Worm (Caenorhabditis elegans): ENCODE measurements around the gene ttr-57.
"Not testable (repeated sequence)": the region's sequence is repeated elsewhere in the genome, so short reads cannot be mapped to it uniquely, and the experiment has no call there.

ttr-57 gene

DNA sequence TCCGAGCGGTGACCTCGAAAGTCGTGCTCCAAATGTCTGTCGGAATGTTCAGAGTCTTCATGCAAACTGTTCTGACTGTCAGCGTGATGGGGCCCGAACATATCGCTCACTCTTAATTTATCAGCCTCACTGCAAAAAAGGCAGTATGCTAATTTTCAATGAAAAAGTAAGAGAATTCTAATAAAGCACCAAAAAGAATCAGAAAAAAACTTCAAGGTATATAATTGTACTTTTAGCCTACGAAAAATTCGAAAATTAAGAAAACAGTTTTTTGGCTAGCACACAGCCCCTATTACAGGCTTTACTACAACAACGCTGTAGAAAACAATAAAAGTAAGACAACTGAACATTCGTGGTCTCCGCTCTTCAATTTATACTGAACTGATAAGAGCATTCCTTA is 43.1 kb upstream of the ttr-57 start, which contains the start of gene F26F2.1:
Gene F26F2.1, minus strand, starts transcription at position 101 of the 400 bp plus-strand sequence.
- TF ChIP-seq ceh-31 (tag; optimal IDR thresholded peaks at IDR 0.05), result no peak
- no peak for TF ChIP-seq madf-2 (tag; optimal IDR thresholded peaks at IDR 0.05)
- no peak for TF ChIP-seq ets-4 (tag; optimal IDR thresholded peaks at IDR 0.05)
- TF ChIP-seq ceh-14 (tag; optimal IDR thresholded peaks at IDR 0.05), result no peak
- no peak for TF ChIP-seq lim-6 (tag; optimal IDR thresholded peaks at IDR 0.05)
- TF ChIP-seq pros-1 (tag; optimal IDR thresholded peaks at IDR 0.05), result no peak
- no peak for TF ChIP-seq odd-2 (tag; optimal IDR thresholded peaks at IDR 0.05)
- no peak for TF ChIP-seq ceh-9 (tag; optimal IDR thresholded peaks at IDR 0.05)

DNA sequence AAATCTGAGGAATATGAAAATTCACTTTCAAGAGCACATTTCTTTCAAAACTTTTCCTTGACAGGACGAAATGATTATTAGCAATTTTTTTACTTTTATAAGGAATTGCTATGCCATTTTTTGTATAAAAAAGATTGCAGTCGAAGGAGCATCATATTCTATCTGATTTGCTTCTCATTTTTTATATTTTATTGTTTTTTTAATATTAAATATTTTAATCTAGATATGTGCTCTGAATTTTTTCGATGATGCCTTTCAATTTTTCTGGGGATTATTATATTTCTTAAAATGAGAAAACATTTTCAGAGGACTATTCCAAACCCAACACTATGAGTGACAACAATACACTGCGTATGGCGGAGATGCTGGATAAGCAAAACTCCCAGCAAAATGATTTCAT is 40.9 kb upstream of the ttr-57 start, which contains the start of gene F26F2.13:
Gene F26F2.13, plus strand, starts transcription at position 301 of the 400 bp plus-strand sequence.
- not testable (repeated sequence) for TF ChIP-seq pax-1, elt-4, nfya-1 (tag; optimal IDR thresholded peaks at IDR 0.05)

DNA sequence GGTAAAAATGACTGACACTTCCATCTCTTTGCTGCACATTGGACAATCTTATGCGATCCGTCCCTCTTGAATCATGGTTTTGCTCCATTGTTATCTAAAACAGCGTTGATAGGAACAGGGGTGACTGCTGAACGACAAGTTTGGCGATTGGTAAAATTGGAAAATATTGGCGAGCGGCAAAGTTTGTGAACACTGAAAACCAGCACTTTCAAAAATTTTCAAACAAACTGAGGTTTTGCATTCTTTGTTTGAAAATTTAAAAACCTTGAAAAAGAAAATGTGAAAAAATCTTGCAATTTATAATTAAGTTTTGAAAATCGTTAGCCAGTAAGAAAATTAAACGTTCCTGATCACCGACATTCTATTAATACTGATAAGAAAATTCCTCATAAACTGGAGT is 38.5 kb upstream of the ttr-57 start, which contains the start of gene F26F2.3:
Gene F26F2.3, minus strand, starts transcription at position 101 of the 400 bp plus-strand sequence.
- TF ChIP-seq ama-1 (optimal IDR thresholded peaks at IDR 0.05), result no peak
- no peak for TF ChIP-seq ceh-48 (tag; optimal IDR thresholded peaks at IDR 0.05)
- no peak for TF ChIP-seq F13H6.1 (tag; optimal IDR thresholded peaks at IDR 0.05)
- no peak for TF ChIP-seq pha-2 (tag; optimal IDR thresholded peaks at IDR 0.05)
- no peak for TF ChIP-seq ztf-16 (tag; optimal IDR thresholded peaks at IDR 0.05)
- no peak for TF ChIP-seq ceh-6 (GFP tag; optimal IDR thresholded peaks at IDR 0.05)
- no peak for TF ChIP-seq sox-4 (tag; optimal IDR thresholded peaks at IDR 0.05)
- no peak for TF ChIP-seq pax-1 (tag; optimal IDR thresholded peaks at IDR 0.05)
- no peak for TF ChIP-seq dmd-4 (tag; optimal IDR thresholded peaks at IDR 0.05; ENCODE audit: borderline replicate concordance)
- TF ChIP-seq K09A11.1 (tag; optimal IDR thresholded peaks at IDR 0.05; ENCODE audit: insufficient read depth), result no peak
- TF ChIP-seq tbx-7 (tag; optimal IDR thresholded peaks at IDR 0.05), result no peak
- no peak for TF ChIP-seq fkh-6 (tag; optimal IDR thresholded peaks at IDR 0.05)
- no peak for TF ChIP-seq elt-2 (tag; optimal IDR thresholded peaks at IDR 0.05)

DNA sequence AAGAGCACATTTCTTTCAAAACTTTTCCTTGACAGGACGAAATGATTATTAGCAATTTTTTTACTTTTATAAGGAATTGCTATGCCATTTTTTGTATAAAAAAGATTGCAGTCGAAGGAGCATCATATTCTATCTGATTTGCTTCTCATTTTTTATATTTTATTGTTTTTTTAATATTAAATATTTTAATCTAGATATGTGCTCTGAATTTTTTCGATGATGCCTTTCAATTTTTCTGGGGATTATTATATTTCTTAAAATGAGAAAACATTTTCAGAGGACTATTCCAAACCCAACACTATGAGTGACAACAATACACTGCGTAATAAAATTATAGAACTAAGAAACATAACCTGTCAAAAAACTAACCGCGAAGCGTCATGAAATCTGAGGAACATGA is 35.9 kb upstream of the ttr-57 start, which contains the start of gene F26F2.4:
Gene F26F2.4, plus strand, starts transcription at position 301 of the 400 bp plus-strand sequence.
- not testable (repeated sequence) for TF ChIP-seq hlh-8, lim-6, eyg-1 (tag; optimal IDR thresholded peaks at IDR 0.05)

DNA sequence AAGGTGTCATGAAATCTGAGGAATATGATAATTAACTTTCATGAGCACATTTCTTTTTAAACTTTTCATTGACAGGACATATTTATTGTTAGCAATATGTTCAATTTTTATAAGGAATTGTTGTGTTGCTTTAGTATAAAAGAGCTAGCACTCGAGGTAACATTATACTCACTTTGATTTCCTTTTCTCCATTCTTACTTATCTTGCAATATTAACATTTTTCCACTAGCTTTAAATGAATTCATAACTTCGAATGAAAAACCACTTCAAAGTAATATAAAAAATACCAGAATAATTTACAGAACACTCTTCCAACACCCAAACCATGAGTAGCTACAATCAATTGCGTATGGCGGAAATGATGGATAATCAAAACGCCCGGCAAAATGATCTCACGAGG is 31.5 kb upstream of the ttr-57 start, which contains the start of gene F26F2.5:
Gene F26F2.5, plus strand, starts transcription at position 301 of the 400 bp plus-strand sequence.
- no peak for TF ChIP-seq eyg-1 (tag; optimal IDR thresholded peaks at IDR 0.05)
- TF ChIP-seq sdc-2 (tag; optimal IDR thresholded peaks at IDR 0.05), result no peak
- TF ChIP-seq ceh-6 (GFP tag; optimal IDR thresholded peaks at IDR 0.05), result no peak
- TF ChIP-seq ets-4 (tag; optimal IDR thresholded peaks at IDR 0.05), result no peak
- no peak for TF ChIP-seq pha-4 (tag; optimal IDR thresholded peaks at IDR 0.05)
- TF ChIP-seq C38D4.7 (GFP tag; optimal IDR thresholded peaks at IDR 0.05), result no peak
- TF ChIP-seq hlh-8 (tag; optimal IDR thresholded peaks at IDR 0.05), result no peak
- TF ChIP-seq unc-86 (tag; optimal IDR thresholded peaks at IDR 0.05), result no peak
- TF ChIP-seq tbx-7 (tag; optimal IDR thresholded peaks at IDR 0.05), result no peak
- no peak for TF ChIP-seq ceh-2 (tag; optimal IDR thresholded peaks at IDR 0.05)
- TF ChIP-seq lim-6 (tag; optimal IDR thresholded peaks at IDR 0.05), result no peak
- TF ChIP-seq K09A11.1 (tag; optimal IDR thresholded peaks at IDR 0.05; ENCODE audit: insufficient read depth), result no peak
- TF ChIP-seq C08G9.2 (tag; optimal IDR thresholded peaks at IDR 0.05), result no peak
- no peak for TF ChIP-seq ceh-30 (tag; optimal IDR thresholded peaks at IDR 0.05)

DNA sequence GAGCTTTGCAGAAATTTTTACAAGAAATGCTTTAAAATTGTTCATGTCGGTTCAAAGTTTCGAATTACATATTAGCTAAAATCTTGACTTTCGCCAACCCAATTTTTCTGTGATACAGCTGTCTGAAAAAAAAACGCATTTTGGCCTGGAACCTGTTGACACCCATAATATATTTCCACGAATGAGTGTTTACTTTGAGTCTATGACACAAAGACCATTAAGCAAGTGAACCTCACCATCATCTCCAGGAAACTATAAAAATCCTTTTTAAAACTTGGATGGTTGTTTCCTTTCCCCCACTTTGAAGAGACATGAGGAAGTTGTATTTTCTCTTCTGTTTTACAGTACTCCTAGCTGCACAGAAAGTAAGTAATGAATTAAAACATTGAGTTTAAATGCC is 30.6 kb upstream of the ttr-57 start, which contains the start of gene clec-263:
Gene clec-263, plus strand, starts transcription at position 301 of the 400 bp plus-strand sequence.
- no peak for TF ChIP-seq nhr-11 (tag; optimal IDR thresholded peaks at IDR 0.05)
